Fruit fly (Drosophila melanogaster): ENCODE results near the gene CHOp24.
A peak's percentile ranks its signal among the peaks of the same experiment; 100 is the strongest.

Gene CHOp24

dm6 chrX:4505318-4505717, 35.4 kb upstream of the CHOp24 start:
- TF ChIP-seq CrebA (GFP tag; optimal IDR thresholded peaks at IDR 0.05; ENCODE audit: borderline replicate concordance) (no peak), foxo (GFP tag; optimal IDR thresholded peaks at IDR 0.05) (peak in 1 of 2 experiments; percentile 1)

dm6 chrX:4507121-4507520, 33.6 kb upstream of the CHOp24 start:
- TF ChIP-seq foxo (GFP tag; optimal IDR thresholded peaks at IDR 0.05): peak in 1 of 2 experiments; percentile 48
- TF ChIP-seq fru (GFP tag; optimal IDR thresholded peaks at IDR 0.05): peak; percentile 4
- no peak for TF ChIP-seq Dif (GFP tag; optimal IDR thresholded peaks at IDR 0.05; ENCODE audit: partially characterized antibody)
- peak; percentile 27 for TF ChIP-seq rgr (GFP tag; optimal IDR thresholded peaks at IDR 0.05)
- no peak for TF ChIP-seq GATAd (GFP tag; optimal IDR thresholded peaks at IDR 0.05)
- TF ChIP-seq tai (GFP tag; optimal IDR thresholded peaks at IDR 0.05): no peak
- TF ChIP-seq Hr78 (GFP tag; optimal IDR thresholded peaks at IDR 0.05): no peak
- TF ChIP-seq Vsx2 (GFP tag; optimal IDR thresholded peaks at IDR 0.05; ENCODE audit: partially characterized antibody): no peak
- TF ChIP-seq br (GFP tag; optimal IDR thresholded peaks at IDR 0.05): peak; percentile 26

- TF ChIP-seq Dif (GFP tag; optimal IDR thresholded peaks at IDR 0.05; ENCODE audit: partially characterized antibody): peak; percentile 21
- TF ChIP-seq Vsx2 (GFP tag; optimal IDR thresholded peaks at IDR 0.05; ENCODE audit: partially characterized antibody): no peak
- no peak for TF ChIP-seq tai (GFP tag; optimal IDR thresholded peaks at IDR 0.05)
- no peak for TF ChIP-seq Jra (GFP tag; optimal IDR thresholded peaks at IDR 0.05)
- no peak for TF ChIP-seq dsf (GFP tag; optimal IDR thresholded peaks at IDR 0.05; ENCODE audit: borderline replicate concordance)
- no peak for TF ChIP-seq sage (GFP tag; optimal IDR thresholded peaks at IDR 0.05)
- TF ChIP-seq Rel (GFP tag; optimal IDR thresholded peaks at IDR 0.05): no peak
- TF ChIP-seq Rel (tag; optimal IDR thresholded peaks at IDR 0.05): no peak
- peak; percentile 6 to 41 for TF ChIP-seq dl (GFP tag; optimal IDR thresholded peaks at IDR 0.05; ENCODE audit: insufficient read depth in 1 of 2, partially characterized antibody in 2 of 2)
These were observed 32.5 kb upstream of the CHOp24 start for dm6 chrX:4508072-4508644.

dm6 chrX:4511575-4511974, 29.1 kb upstream of the CHOp24 start:
- no peak for TF ChIP-seq lola (GFP tag; optimal IDR thresholded peaks at IDR 0.05)
- TF ChIP-seq Vsx2 (GFP tag; optimal IDR thresholded peaks at IDR 0.05; ENCODE audit: partially characterized antibody): no peak
- no peak for TF ChIP-seq brk (GFP tag; optimal IDR thresholded peaks at IDR 0.05)
- no peak for TF ChIP-seq fru (GFP tag; optimal IDR thresholded peaks at IDR 0.05)
- TF ChIP-seq Dfd (GFP tag; optimal IDR thresholded peaks at IDR 0.05): no peak
- TF ChIP-seq woc (GFP tag; optimal IDR thresholded peaks at IDR 0.05): no peak

dm6 chrX:4520879-4521278, 19.8 kb upstream of the CHOp24 start:
- TF ChIP-seq Dfd (GFP tag; optimal IDR thresholded peaks at IDR 0.05) (no peak), usp (GFP tag; optimal IDR thresholded peaks at IDR 0.05) (no peak), h (GFP tag; optimal IDR thresholded peaks at IDR 0.05) (no peak), pan (optimal IDR thresholded peaks at IDR 0.05) (no peak), CG9705 (GFP tag; optimal IDR thresholded peaks at IDR 0.05) (no peak), CrebA (GFP tag; optimal IDR thresholded peaks at IDR 0.05; ENCODE audit: borderline replicate concordance) (no peak), psq (GFP tag; optimal IDR thresholded peaks at IDR 0.05) (no peak), Vsx2 (GFP tag; optimal IDR thresholded peaks at IDR 0.05; ENCODE audit: partially characterized antibody) (no peak), CG32264 (GFP tag; optimal IDR thresholded peaks at IDR 0.05) (no peak), jim (GFP tag; optimal IDR thresholded peaks at IDR 0.05) (no peak), Myc (optimal IDR thresholded peaks at IDR 0.05) (no peak), ey (GFP tag; optimal IDR thresholded peaks at IDR 0.05) (no peak)

dm6 chrX:4526754-4527153, 14.0 kb upstream of the CHOp24 start:
- TF ChIP-seq sage (GFP tag; optimal IDR thresholded peaks at IDR 0.05) (no peak), OdsH (GFP tag; optimal IDR thresholded peaks at IDR 0.05) (no peak), usp (GFP tag; optimal IDR thresholded peaks at IDR 0.05) (no peak), Abd-B (GFP tag; optimal IDR thresholded peaks at IDR 0.05) (no peak), woc (GFP tag; optimal IDR thresholded peaks at IDR 0.05) (no peak), br (GFP tag; optimal IDR thresholded peaks at IDR 0.05) (no peak), Sp1 (GFP tag; optimal IDR thresholded peaks at IDR 0.05) (no peak)
